Fruit fly (Drosophila melanogaster): ENCODE measurements around the gene Alg13.

DNA sequence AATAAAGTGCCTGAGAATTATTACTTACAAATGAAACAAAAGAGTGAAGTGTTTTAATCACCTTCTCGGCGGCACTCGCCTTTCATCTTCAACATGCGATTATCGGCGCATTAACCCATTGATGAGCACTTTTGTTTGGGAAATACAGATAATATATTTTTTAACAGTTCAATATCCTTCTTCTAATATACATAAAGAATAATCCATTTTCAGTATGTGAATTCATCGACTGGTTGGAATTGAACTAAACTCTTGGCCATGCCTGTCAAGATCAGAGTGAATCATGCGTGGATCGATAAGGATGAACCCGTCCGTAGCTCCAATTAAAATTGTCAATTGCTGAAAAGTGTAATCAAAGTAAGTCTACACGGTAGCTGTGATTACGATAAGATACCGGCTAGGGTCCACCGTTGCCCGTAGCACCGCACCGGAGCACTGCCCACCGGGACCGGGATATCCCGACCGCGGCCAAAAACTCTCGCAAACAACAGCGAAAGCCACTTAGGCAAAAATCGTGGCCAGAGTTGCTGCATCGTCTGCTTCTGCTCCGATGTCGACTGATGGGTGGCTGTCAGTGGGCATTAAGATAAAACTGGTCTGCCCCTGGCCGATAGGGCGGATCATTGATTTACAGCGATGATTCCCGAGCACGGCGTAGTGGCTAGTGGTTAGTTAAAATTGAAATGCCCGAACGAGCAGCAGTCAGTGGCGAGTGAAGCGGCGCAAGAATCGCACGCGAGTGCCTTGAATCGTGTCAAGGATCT lies 26.7 kb upstream of the Alg13 start, which contains the start of gene CG11898:
- TF ChIP-seq CG8478 (optimal IDR thresholded peaks at IDR 0.05) (no peak), CTCF (optimal IDR thresholded peaks at IDR 0.05) (no peak)
